Fruit fly (Drosophila melanogaster): ENCODE results near the gene CG45078.
A peak's percentile ranks its signal among the peaks of the same experiment; 100 is the strongest.

The CG45078 gene

DNA sequence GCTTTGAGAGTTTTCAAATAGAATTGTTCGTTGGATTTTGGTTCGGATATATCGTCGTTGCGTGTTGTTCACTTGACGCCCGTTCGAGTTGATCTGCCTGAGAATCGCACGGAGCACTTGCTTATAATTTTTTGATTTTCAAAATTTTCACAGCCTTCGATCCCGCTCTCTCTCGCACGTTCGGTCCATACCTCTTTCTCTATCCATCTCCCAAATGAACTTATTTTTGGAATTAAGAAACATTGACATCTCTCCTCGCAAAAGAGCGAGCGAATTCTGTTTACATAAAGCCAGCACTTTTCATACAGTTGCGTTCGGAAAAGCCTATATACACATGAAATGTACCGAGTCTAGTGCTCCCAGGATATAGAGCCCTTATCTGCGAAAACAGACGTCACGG, at the start of gene CG45078, which contains the start of the genes CG45076 and fau:
Gene CG45078 (minus strand): TSS at position 101 of the 400 bp plus-strand sequence.
Gene CG45076 (minus strand): TSS at position 101 of the 400 bp plus-strand sequence.
Gene fau (minus strand): TSS at position 101 of the 400 bp plus-strand sequence.
- peak; percentile 49 for TF ChIP-seq Eip78C (GFP tag)
- no peak for TF ChIP-seq CG8632 (GFP tag; optimal IDR thresholded peaks at IDR 0.05)
- no peak for TF ChIP-seq CG10669 (GFP tag; optimal IDR thresholded peaks at IDR 0.05)
- no peak for TF ChIP-seq Eip93F (GFP tag; optimal IDR thresholded peaks at IDR 0.05)

DNA sequence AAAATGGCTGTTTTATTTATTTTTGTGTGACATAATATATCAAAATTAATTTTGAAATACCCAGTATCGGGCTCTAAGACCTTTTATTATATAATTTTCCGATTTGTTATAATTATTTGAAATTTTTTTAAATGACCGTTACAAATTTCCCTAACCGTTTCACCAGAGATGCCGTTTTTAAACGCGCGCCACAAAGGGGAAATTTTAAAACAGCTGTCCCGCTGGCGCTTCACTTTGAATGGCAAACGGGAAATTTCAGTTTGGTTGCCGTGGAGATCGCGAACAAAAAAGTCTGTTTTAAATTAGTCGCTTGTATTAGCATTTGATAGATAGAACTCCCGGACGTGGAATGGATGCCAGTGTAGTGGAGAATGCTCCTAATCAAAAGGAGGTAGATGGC, 37.9 kb upstream of the CG45078 start, which contains the start of the genes CG14693 and TTLL15:
Gene CG14693 (minus strand): TSS at position 16 of the 400 bp plus-strand sequence.
Gene TTLL15 (plus strand): TSS at position 257 of the 400 bp plus-strand sequence.
- TF ChIP-seq Sox15 (GFP tag; optimal IDR thresholded peaks at IDR 0.05) (no peak), net (GFP tag; optimal IDR thresholded peaks at IDR 0.05) (no peak), ss (GFP tag; optimal IDR thresholded peaks at IDR 0.05) (no peak), eg (GFP tag; IDR thresholded peaks at IDR 0.05) (no peak)

DNA sequence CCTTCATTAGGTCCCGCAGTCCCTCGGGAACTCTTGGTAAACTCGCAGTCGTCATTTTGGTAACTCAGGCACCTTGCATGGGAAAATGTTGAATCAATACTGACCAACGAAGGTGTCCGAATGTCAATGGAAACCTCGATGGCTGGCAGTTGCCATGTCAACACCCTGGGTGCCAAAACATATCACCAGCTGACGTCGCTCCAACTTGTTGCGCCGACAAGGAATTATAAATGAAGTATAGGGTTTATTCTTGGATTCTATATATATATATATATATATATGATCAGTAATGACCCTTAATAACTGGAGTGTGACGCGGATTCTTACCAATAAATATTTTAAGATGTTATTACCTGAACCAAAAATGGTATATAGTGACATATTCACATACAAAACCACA, 26.7 kb upstream of the CG45078 start, which contains the start of gene CG14692:
Gene CG14692 (minus strand): TSS at position 101 of the 400 bp plus-strand sequence.
- TF ChIP-seq CG11294 (GFP tag; IDR thresholded peaks at IDR 0.05): no peak
- TF ChIP-seq esn (GFP tag; optimal IDR thresholded peaks at IDR 0.05): no peak
- no peak for TF ChIP-seq cyc (GFP tag; optimal IDR thresholded peaks at IDR 0.05)
- no peak for TF ChIP-seq OdsH (GFP tag; optimal IDR thresholded peaks at IDR 0.05)
- no peak for TF ChIP-seq Hr39 (GFP tag; optimal IDR thresholded peaks at IDR 0.05)
- TF ChIP-seq pdm3 (GFP tag; optimal IDR thresholded peaks at IDR 0.05): no peak
- TF ChIP-seq topi (GFP tag; optimal IDR thresholded peaks at IDR 0.05): no peak
- no peak for TF ChIP-seq CG7368 (GFP tag; optimal IDR thresholded peaks at IDR 0.05)
- no peak for TF ChIP-seq CG32006 (GFP tag; optimal IDR thresholded peaks at IDR 0.05)
- TF ChIP-seq CG11902 (GFP tag; optimal IDR thresholded peaks at IDR 0.05): no peak
- no peak for TF ChIP-seq CG8119 (GFP tag; IDR thresholded peaks at IDR 0.05)
- TF ChIP-seq Lpt (GFP tag; optimal IDR thresholded peaks at IDR 0.05): no peak
- TF ChIP-seq Gug (GFP tag; IDR thresholded peaks at IDR 0.05): no peak
- TF ChIP-seq fd59A (GFP tag; optimal IDR thresholded peaks at IDR 0.05): no peak
- TF ChIP-seq achi (GFP tag; optimal IDR thresholded peaks at IDR 0.05): no peak
- TF ChIP-seq Hr38 (GFP tag; optimal IDR thresholded peaks at IDR 0.05): no peak
- TF ChIP-seq eg (GFP tag; IDR thresholded peaks at IDR 0.05): no peak
- no peak for TF ChIP-seq CG3032 (tag; optimal IDR thresholded peaks at IDR 0.05)
- no peak for TF ChIP-seq CG10631 (GFP tag; optimal IDR thresholded peaks at IDR 0.05)

DNA sequence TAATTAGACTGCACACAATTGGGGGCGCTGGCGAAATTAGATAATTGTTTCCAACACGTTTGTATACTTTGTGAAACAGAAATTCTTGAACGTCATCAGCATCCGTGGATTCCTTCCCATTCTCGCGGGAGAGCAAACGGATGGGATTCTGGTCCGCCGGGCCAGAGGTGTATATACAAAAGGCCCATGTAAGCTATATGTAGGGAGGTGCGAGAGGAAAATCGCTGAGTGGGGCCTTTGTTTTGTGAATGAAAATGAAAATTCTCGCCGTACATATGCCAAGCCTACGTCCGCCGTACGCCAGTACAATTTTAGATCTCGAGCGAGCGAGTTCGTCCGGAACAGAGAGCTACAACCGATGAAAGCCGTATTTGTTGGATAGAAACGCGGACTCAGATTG, 15.4 kb upstream of the CG45078 start, which contains the start of gene CG14687:
Gene CG14687 (plus strand): TSS at position 301 of the 400 bp plus-strand sequence.
- TF ChIP-seq CG11294 (GFP tag; IDR thresholded peaks at IDR 0.05): no peak
- TF ChIP-seq ss (GFP tag; optimal IDR thresholded peaks at IDR 0.05): no peak
- no peak for TF ChIP-seq Met (GFP tag; optimal IDR thresholded peaks at IDR 0.05)
- no peak for TF ChIP-seq pdm3 (GFP tag; optimal IDR thresholded peaks at IDR 0.05)
- TF ChIP-seq acj6 (GFP tag; optimal IDR thresholded peaks at IDR 0.05): no peak

DNA sequence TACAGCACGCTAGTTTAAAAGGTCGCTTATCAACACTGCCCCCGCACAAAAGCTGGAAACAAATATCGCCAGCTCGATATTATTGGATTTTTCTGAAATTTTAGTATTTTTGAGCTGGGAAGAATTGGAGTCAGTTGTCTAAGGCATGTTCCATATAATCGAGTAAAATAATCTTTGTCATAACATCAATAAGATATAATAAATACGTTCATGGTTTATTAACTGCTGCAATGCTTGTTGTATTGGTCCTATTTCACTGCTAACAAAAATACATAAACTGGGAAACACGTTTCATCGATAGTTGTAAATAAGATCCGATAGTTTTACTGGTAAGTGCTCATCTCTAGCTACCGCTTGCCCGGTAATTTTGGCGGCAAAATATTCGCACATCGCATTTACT, 11.0 kb upstream of the CG45078 start, which contains the start of the genes Art1 and Mcm5:
Gene Art1 (minus strand): TSS at position 41 of the 400 bp plus-strand sequence.
Gene Mcm5 (plus strand): TSS at position 339 of the 400 bp plus-strand sequence.
- TF ChIP-seq salr (GFP tag; optimal IDR thresholded peaks at IDR 0.05) (no peak), Sox14 (GFP tag; optimal IDR thresholded peaks at IDR 0.05) (peak; percentile 72), Hr39 (GFP tag; optimal IDR thresholded peaks at IDR 0.05) (peak; percentile 53), Lpt (GFP tag; optimal IDR thresholded peaks at IDR 0.05) (no peak), CG11762 (GFP tag; optimal IDR thresholded peaks at IDR 0.05; ENCODE audit: insufficient read depth) (no peak), CG31627 (GFP tag; optimal IDR thresholded peaks at IDR 0.05) (peak; percentile 60), CG15336 (GFP tag; IDR thresholded peaks at IDR 0.05) (no peak), topi (GFP tag; optimal IDR thresholded peaks at IDR 0.05) (peak; percentile 49), CG8632 (GFP tag; optimal IDR thresholded peaks at IDR 0.05) (peak; percentile 14), acj6 (GFP tag; optimal IDR thresholded peaks at IDR 0.05) (no peak), pdm3 (GFP tag; optimal IDR thresholded peaks at IDR 0.05) (peak; percentile 20), CG11294 (GFP tag; IDR thresholded peaks at IDR 0.05) (no peak), Hr4 (GFP tag; optimal IDR thresholded peaks at IDR 0.05) (peak; percentile 2), Sox15 (GFP tag; optimal IDR thresholded peaks at IDR 0.05) (no peak), cyc (GFP tag; optimal IDR thresholded peaks at IDR 0.05) (peak; percentile 46), CG10631 (GFP tag; optimal IDR thresholded peaks at IDR 0.05) (peak; percentile 50), fkh (GFP tag; optimal IDR thresholded peaks at IDR 0.05) (no peak), Ets21C (GFP tag; optimal IDR thresholded peaks at IDR 0.05) (peak; percentile 40), esn (GFP tag; optimal IDR thresholded peaks at IDR 0.05) (peak; percentile 58), lz (GFP tag; optimal IDR thresholded peaks at IDR 0.05) (peak; percentile 53), CG3032 (tag; optimal IDR thresholded peaks at IDR 0.05) (peak; percentile 48)

Data from whole organism, prepupa.